Fruit fly (Drosophila melanogaster) whole organism, embryonic: Measurements from ENCODE around the gene mia.

Experiments
- Abd-B ChIP-seq: fragments of 200-800 bp; sonication (Bioruptor generic); optimal IDR thresholded peaks from 2 replicates; lab custom pipeline; 2018; ENCODE audit warnings: missing biosample characterization, mild to moderate bottlenecking, missing genetic modification characterization, moderate library complexity
- B-H2 ChIP-seq: fragments of 200-800 bp; sonication (Bioruptor generic); optimal IDR thresholded peaks from 2 replicates; lab custom pipeline; 2018; ENCODE audit warnings: missing biosample characterization, mild to moderate bottlenecking, missing genetic modification characterization
- BEAF-32 ChIP-seq: fragments of 200-800 bp; sonication (Bioruptor generic); optimal IDR thresholded peaks from 3 replicates; lab custom pipeline; 2017; ENCODE audit warnings: missing biosample characterization, missing genetic modification characterization, mild to moderate bottlenecking, moderate library complexity, missing genetic modification reagents
- CG10543 ChIP-seq: fragments of 200-800 bp; sonication (Bioruptor generic); optimal IDR thresholded peaks from 3 replicates; lab custom pipeline; 2017; ENCODE audit warnings: missing biosample characterization, mild to moderate bottlenecking, missing genetic modification characterization, moderate library complexity
- CG11456 ChIP-seq: fragments of 200-800 bp; sonication (Bioruptor generic); IDR thresholded peaks from 3 replicates; pipeline ENCODE4 v1.3.6; 2022; ENCODE audit warnings: missing biosample characterization, missing genetic modification characterization
- CG12659 ChIP-seq: fragments of 200-800 bp; sonication (Bioruptor generic); optimal IDR thresholded peaks from 3 replicates; lab custom pipeline; 2017; ENCODE audit warnings: mild to moderate bottlenecking, missing biosample characterization, missing genetic modification reagents, missing genetic modification characterization
- CG12769 ChIP-seq: fragments of 200-800 bp; sonication (Bioruptor generic); optimal IDR thresholded peaks from 2 replicates; lab custom pipeline; 2019; ENCODE audit warnings: missing biosample characterization, mild to moderate bottlenecking, missing genetic modification characterization, moderate library complexity
- CG13775 ChIP-seq: fragments of 200-800 bp; sonication (Bioruptor generic); optimal IDR thresholded peaks from 3 replicates; lab custom pipeline; 2017; ENCODE audit warnings: missing biosample characterization, mild to moderate bottlenecking, missing genetic modification characterization
- CG13894 ChIP-seq: fragments of 200-800 bp; sonication (Bioruptor generic); optimal IDR thresholded peaks from 3 replicates; lab custom pipeline; 2018; ENCODE audit warnings: missing biosample characterization, mild to moderate bottlenecking, missing genetic modification characterization, moderate library complexity
- CG15514 ChIP-seq: fragments of 200-800 bp; sonication (Bioruptor generic); optimal IDR thresholded peaks from 3 replicates; lab custom pipeline; 2017; ENCODE audit warnings: missing biosample characterization, missing genetic modification characterization, mild to moderate bottlenecking, moderate library complexity, missing genetic modification reagents
- CG18764 ChIP-seq: fragments of 200-800 bp; sonication (Bioruptor generic); optimal IDR thresholded peaks from 3 replicates; lab custom pipeline; 2016; ENCODE audit warnings: missing biosample characterization, missing genetic modification characterization
- CG30403 ChIP-seq: fragments of 200-800 bp; sonication (Bioruptor generic); optimal IDR thresholded peaks from 3 replicates; lab custom pipeline; 2016; ENCODE audit warnings: missing biosample characterization, missing genetic modification characterization
- CG3065 ChIP-seq: fragments of 200-800 bp; sonication (Bioruptor generic); optimal IDR thresholded peaks from 2 replicates; lab custom pipeline; 2016; ENCODE audit warnings: missing biosample characterization, missing genetic modification characterization
- CG31441 ChIP-seq: fragments of 200-800 bp; sonication (Bioruptor generic); IDR thresholded peaks from 2 replicates; pipeline ENCODE4 v1.3.6; 2022; ENCODE audit warnings: missing biosample characterization, missing genetic modification characterization
- CG3407 ChIP-seq: fragments of 200-800 bp; sonication (Bioruptor generic); optimal IDR thresholded peaks from 2 replicates; lab custom pipeline; 2018; ENCODE audit warnings: missing biosample characterization, mild to moderate bottlenecking, missing genetic modification characterization
- CG34376 ChIP-seq: fragments of 200-800 bp; sonication (Bioruptor generic); optimal IDR thresholded peaks from 2 replicates; lab custom pipeline; 2018; ENCODE audit warnings: missing biosample characterization, mild to moderate bottlenecking, missing genetic modification characterization
- CG5180 ChIP-seq: fragments of 200-800 bp; sonication (Bioruptor generic); optimal IDR thresholded peaks from 3 replicates; lab custom pipeline; 2017; ENCODE audit warnings: missing biosample characterization, missing genetic modification characterization, mild to moderate bottlenecking, moderate library complexity, missing genetic modification reagents
- CG6683 ChIP-seq: fragments of 200-800 bp; sonication (Bioruptor generic); optimal IDR thresholded peaks from 2 replicates; lab custom pipeline; 2017; ENCODE audit warnings: missing biosample characterization, mild to moderate bottlenecking, missing genetic modification characterization, missing genetic modification reagents
- CG7745 ChIP-seq: fragments of 200-800 bp; sonication (Bioruptor generic); optimal IDR thresholded peaks from 2 replicates; lab custom pipeline; 2018; ENCODE audit warnings: missing biosample characterization, mild to moderate bottlenecking, missing genetic modification characterization, moderate library complexity
- CG7786 ChIP-seq: fragments of 200-800 bp; sonication (Bioruptor generic); optimal IDR thresholded peaks from 2 replicates; lab custom pipeline; 2016; ENCODE audit warnings: missing biosample characterization, missing genetic modification characterization
- CG7839 ChIP-seq: fragments of 200-800 bp; sonication (Bioruptor generic); optimal IDR thresholded peaks from 3 replicates; lab custom pipeline; 2018; ENCODE audit warnings: missing biosample characterization, mild to moderate bottlenecking, missing genetic modification characterization, moderate library complexity
- CG8765 ChIP-seq: fragments of 200-800 bp; sonication (Bioruptor generic); IDR thresholded peaks from 2 replicates; pipeline ENCODE4 v1.3.6; 2022; ENCODE audit warnings: missing biosample characterization, missing genetic modification characterization
- CG9876 ChIP-seq: fragments of 200-800 bp; sonication (Bioruptor generic); optimal IDR thresholded peaks from 2 replicates; lab custom pipeline; 2016; ENCODE audit warnings: missing biosample characterization, missing genetic modification characterization
- CrebB ChIP-seq: fragments of 200-800 bp; sonication (Bioruptor generic); optimal IDR thresholded peaks from 3 replicates; lab custom pipeline; 2018; ENCODE audit warnings: missing biosample characterization, mild to moderate bottlenecking, missing genetic modification characterization
- D ChIP-seq, 2 experiments: fragments of 200-800 bp in 1 of 2; fragments of >200 bp in 1 of 2; sonication (Bioruptor generic) in 1 of 2; optimal IDR thresholded peaks; 2 replicates in 1 of 2; 3 replicates in 1 of 2; lab custom pipeline; 2017; ENCODE audit warnings: mild to moderate bottlenecking in 1 of 2, missing biosample characterization in 1 of 2, missing genetic modification characterization in 1 of 2, missing genetic modification reagents in 1 of 2
- HLH54F ChIP-seq: fragments of 200-800 bp; sonication (Bioruptor generic); optimal IDR thresholded peaks from 3 replicates; lab custom pipeline; 2016; ENCODE audit warnings: missing biosample characterization, missing genetic modification characterization
- Hey ChIP-seq: fragments of 200-800 bp; sonication (Bioruptor generic); optimal IDR thresholded peaks from 3 replicates; lab custom pipeline; 2018; ENCODE audit warnings: missing biosample characterization, mild to moderate bottlenecking, missing genetic modification characterization
- Hmr ChIP-seq: fragments of 200-800 bp; sonication (Bioruptor generic); optimal IDR thresholded peaks from 3 replicates; lab custom pipeline; 2017; ENCODE audit warnings: mild to moderate bottlenecking, missing biosample characterization, missing genetic modification reagents, missing genetic modification characterization
- Med ChIP-seq: fragments of 200-800 bp; sonication (Bioruptor generic); peaks from one replicate; lab custom pipeline; 2016; ENCODE audit warnings: missing biosample characterization, missing genetic modification characterization, mild to moderate bottlenecking, inconsistent platforms, moderate library complexity
- Neu2 ChIP-seq: fragments of 200-800 bp; sonication (Bioruptor generic); optimal IDR thresholded peaks from 3 replicates; lab custom pipeline; 2016; ENCODE audit warnings: missing biosample characterization, missing genetic modification characterization, borderline replicate concordance
- Nf-YA ChIP-seq: fragments of 200-800 bp; sonication (Bioruptor generic); IDR thresholded peaks from 2 replicates; pipeline ENCODE4 v1.3.6; 2022; ENCODE audit warnings: missing biosample characterization, missing genetic modification characterization
- Opbp ChIP-seq: fragments of 200-800 bp; sonication (Bioruptor generic); IDR thresholded peaks from 3 replicates; pipeline ENCODE4 v1.3.6; 2022; ENCODE audit warnings: missing biosample characterization, missing genetic modification characterization; ENCODE audit not compliant: partially characterized antibody
- Sox102F ChIP-seq: fragments of 200-800 bp; sonication (Bioruptor generic); optimal IDR thresholded peaks from 2 replicates; lab custom pipeline; 2018; ENCODE audit warnings: missing biosample characterization, mild to moderate bottlenecking, missing genetic modification characterization, moderate library complexity
- ab ChIP-seq: fragments of 200-800 bp; sonication (Bioruptor generic); optimal IDR thresholded peaks from 2 replicates; lab custom pipeline; 2016; ENCODE audit warnings: missing biosample characterization, missing genetic modification characterization
- ac ChIP-seq: fragments of 200-800 bp; sonication (Bioruptor generic); optimal IDR thresholded peaks from 3 replicates; lab custom pipeline; 2017; ENCODE audit warnings: missing biosample characterization, mild to moderate bottlenecking, missing genetic modification characterization
- bigmax ChIP-seq: fragments of 200-800 bp; sonication (Bioruptor generic); optimal IDR thresholded peaks from 2 replicates; lab custom pipeline; 2018; ENCODE audit warnings: missing biosample characterization, mild to moderate bottlenecking, missing genetic modification characterization
- cato ChIP-seq: fragments of 200-800 bp; sonication (Bioruptor generic); optimal IDR thresholded peaks from 2 replicates; lab custom pipeline; 2016; ENCODE audit warnings: missing biosample characterization, missing genetic modification characterization, borderline replicate concordance
- esg ChIP-seq: fragments of 200-800 bp; sonication (Bioruptor generic); conservative IDR thresholded peaks from 2 replicates; pipeline ENCODE4 v1.3.6; 2022; ENCODE audit warnings: missing biosample characterization, missing genetic modification characterization
- exex ChIP-seq: fragments of 200-800 bp; sonication (Bioruptor generic); optimal IDR thresholded peaks from 4 replicates; lab custom pipeline; 2018; ENCODE audit warnings: missing biosample characterization, mild to moderate bottlenecking, missing genetic modification characterization, moderate library complexity
- gce ChIP-seq: fragments of 200-800 bp; sonication (Bioruptor generic); IDR thresholded peaks from 3 replicates; pipeline ENCODE4 v1.3.6; 2022; ENCODE audit warnings: missing biosample characterization, missing genetic modification characterization
- gem ChIP-seq: fragments of 200-800 bp; sonication (Bioruptor generic); optimal IDR thresholded peaks from 2 replicates; lab custom pipeline; 2019; ENCODE audit warnings: missing biosample characterization, mild to moderate bottlenecking, missing genetic modification characterization, moderate library complexity
- jigr1 ChIP-seq: fragments of 200-800 bp; sonication (Bioruptor generic); IDR thresholded peaks from 3 replicates; pipeline ENCODE4 v1.3.6; 2022; ENCODE audit warnings: missing biosample characterization, missing genetic modification characterization
- luna ChIP-seq: fragments of 200-800 bp; sonication (Bioruptor generic); optimal IDR thresholded peaks from 2 replicates; lab custom pipeline; 2016; ENCODE audit warnings: missing biosample characterization, missing genetic modification characterization
- mirr ChIP-seq: fragments of 200-800 bp; sonication (Bioruptor generic); optimal IDR thresholded peaks from 3 replicates; lab custom pipeline; 2018; ENCODE audit warnings: missing biosample characterization, mild to moderate bottlenecking, missing genetic modification characterization
- nau ChIP-seq: fragments of 200-800 bp; sonication (Bioruptor generic); optimal IDR thresholded peaks from 3 replicates; lab custom pipeline; 2017; ENCODE audit warnings: missing biosample characterization, mild to moderate bottlenecking, missing genetic modification characterization, missing genetic modification reagents
- pzg ChIP-seq: fragments of 200-800 bp; sonication (Bioruptor generic); optimal IDR thresholded peaks from 3 replicates; lab custom pipeline; 2018; ENCODE audit warnings: missing biosample characterization, mild to moderate bottlenecking, missing genetic modification characterization, moderate library complexity
- unpg ChIP-seq: fragments of 200-800 bp; sonication (Bioruptor generic); optimal IDR thresholded peaks from 3 replicates; lab custom pipeline; 2018; ENCODE audit warnings: missing biosample characterization, mild to moderate bottlenecking, missing genetic modification characterization, moderate library complexity

The mia gene

dm6 chr3R:5514759-5515158 is 36.2 kb downstream of the mia start (continued):
- TF ChIP-seq CG18764 (GFP tag; lab: Kevin White, UChicago) = no peak
- TF ChIP-seq, all 482 proteins: peak for 0

DNA sequence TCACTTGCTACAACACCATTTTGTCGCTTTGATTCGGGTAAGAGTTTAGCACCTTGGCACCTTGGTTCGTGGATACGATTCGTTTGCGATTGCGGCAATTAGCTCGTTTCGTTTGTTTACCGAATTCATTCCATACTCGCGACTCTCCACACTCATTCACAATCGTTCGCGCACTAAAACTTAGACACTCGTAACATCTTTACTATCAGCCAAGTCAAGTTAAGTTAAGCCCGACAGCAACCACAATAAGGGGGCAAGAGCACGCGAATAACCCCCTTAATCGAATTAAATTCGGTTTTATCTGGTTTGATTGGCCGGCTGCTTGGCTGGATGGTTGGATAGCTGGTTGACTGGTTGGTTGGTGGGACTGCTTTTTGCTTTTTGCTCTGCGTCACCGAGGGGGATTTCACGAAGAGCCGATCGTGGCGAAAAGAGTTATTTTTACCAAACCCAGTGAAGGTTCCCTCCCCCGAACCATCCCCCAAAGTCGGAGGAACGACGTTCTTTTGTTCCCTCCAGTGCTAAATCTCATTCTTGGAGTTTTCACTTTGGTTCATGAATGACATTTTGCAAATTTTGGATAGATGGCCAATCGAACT is 47.1 kb downstream of the mia start:
- TF ChIP-seq cato (GFP tag; lab: Kevin White, UChicago) = no peak
- TF ChIP-seq CG7839 = no peak
- TF ChIP-seq CG31441 = no peak
- peak; percentile 12 for TF ChIP-seq CG15514 (GFP tag; lab: Kevin White, UChicago)
- no peak for TF ChIP-seq CrebB
- no peak for TF ChIP-seq jigr1 (GFP tag; lab: Robert Waterston, UW)
- no peak for TF ChIP-seq Opbp (GFP tag; lab: Robert Waterston, UW)
- TF ChIP-seq luna = no peak
- TF ChIP-seq CG12659 (GFP tag; lab: Kevin White, UChicago) = no peak
- no peak for TF ChIP-seq bigmax (GFP tag; lab: Kevin White, UChicago)
- peak; percentile 82 for TF ChIP-seq mirr (GFP tag; lab: Kevin White, UChicago)
- no peak for TF ChIP-seq CG3065
- TF ChIP-seq CG12769 (tag; lab: Kevin White, UChicago) = peak; percentile 19
- TF ChIP-seq Abd-B (GFP tag; lab: Kevin White, UChicago) = no peak
- peak; percentile 64 for TF ChIP-seq CG13894 (tag; lab: Kevin White, UChicago)
- TF ChIP-seq Neu2 (GFP tag; lab: Kevin White, UChicago) = no peak
- TF ChIP-seq pzg (GFP tag; lab: Kevin White, UChicago) = no peak
- TF ChIP-seq Hmr (GFP tag; lab: Kevin White, UChicago) = no peak
- no peak for TF ChIP-seq esg (GFP tag; lab: Robert Waterston, UW)
- no peak for TF ChIP-seq CG9876 (GFP tag; lab: Kevin White, UChicago)
- no peak for TF ChIP-seq BEAF-32 (GFP tag; lab: Kevin White, UChicago)
- TF ChIP-seq unpg (GFP tag; lab: Kevin White, UChicago) = no peak
- peak; percentile 76 for TF ChIP-seq Med (GFP tag; lab: Kevin White, UChicago)
- no peak for TF ChIP-seq nau
- TF ChIP-seq Sox102F (GFP tag; lab: Kevin White, UChicago) = no peak
- TF ChIP-seq exex (tag; lab: Kevin White, UChicago) = peak; percentile 70
- no peak for TF ChIP-seq CG11456 (GFP tag; lab: Robert Waterston, UW)
- peak; percentile 43 for TF ChIP-seq CG10543
- TF ChIP-seq CG30403 (GFP tag; lab: Kevin White, UChicago) = no peak
- TF ChIP-seq ab (GFP tag; lab: Kevin White, UChicago) = no peak
- no peak for TF ChIP-seq HLH54F (GFP tag; lab: Kevin White, UChicago)
- no peak for TF ChIP-seq CG7786 (GFP tag; lab: Kevin White, UChicago)
- TF ChIP-seq CG7745 (tag; lab: Kevin White, UChicago) = no peak
- TF ChIP-seq CG8765 = no peak
- peak; percentile 81 for TF ChIP-seq CG5180 (GFP tag; lab: Kevin White, UChicago)
- TF ChIP-seq CG34376 = peak; percentile 64
- no peak for TF ChIP-seq CG3407 (GFP tag; lab: Kevin White, UChicago)
- TF ChIP-seq CG6683 (GFP tag; lab: Kevin White, UChicago) = no peak
- TF ChIP-seq CG13775 (GFP tag; lab: Kevin White, UChicago) = no peak
- peak; percentile 38 for TF ChIP-seq B-H2
- peak; percentile 76 for TF ChIP-seq gem
- no peak for TF ChIP-seq D (optimal IDR thresholded peaks at IDR 0.05; lab: Kevin White, UChicago)
- no peak for TF ChIP-seq D (GFP tag; optimal IDR thresholded peaks at IDR 0.05; lab: Kevin White, UChicago)
- no peak for TF ChIP-seq Nf-YA (GFP tag; lab: Robert Waterston, UW)
- no peak for TF ChIP-seq ac (GFP tag; lab: Kevin White, UChicago)
- TF ChIP-seq Hey = peak; percentile 99
- no peak for TF ChIP-seq gce (GFP tag; lab: Robert Waterston, UW)
